Worm (Caenorhabditis elegans) whole organism, L1 larva: Measurements from ENCODE around the gene nas-20.

Experiments
- C04F5.9 ChIP-seq: sonication (generic microtip); optimal IDR thresholded peaks from 2 replicates; lab custom pipeline; 2016; ENCODE audit warnings: missing genetic modification characterization, missing compliant biosample characterization
- F16B12.6 ChIP-seq: fragments of 150-350 bp; optimal IDR thresholded peaks from 2 replicates; lab custom pipeline; 2014; ENCODE audit warnings: missing biosample characterization, missing genetic modification characterization
- alr-1 ChIP-seq: fragments of 200-800 bp; sonication (Bioruptor generic); optimal IDR thresholded peaks from 2 replicates; lab custom pipeline; 2018; ENCODE audit warnings: borderline replicate concordance, mild to moderate bottlenecking, missing genetic modification characterization, missing compliant biosample characterization
- aly-2 ChIP-seq: fragments of 150-350 bp; optimal IDR thresholded peaks from 2 replicates; lab custom pipeline; 2014; ENCODE audit warnings: missing biosample characterization, missing genetic modification characterization
- ama-1 ChIP-seq: fragments of 150-350 bp; optimal IDR thresholded peaks from 2 replicates; lab custom pipeline; 2014
- ceh-82 ChIP-seq, 3 experiments: fragments of 150-350 bp in 1 of 3; sonication (generic microtip) in 2 of 3; optimal IDR thresholded peaks; 2 replicates each; lab custom pipeline; 2014 to 2017; ENCODE audit warnings: missing biosample characterization in 3 of 3, missing genetic modification characterization in 3 of 3
- ceh-90 ChIP-seq: sonication (generic microtip); optimal IDR thresholded peaks from 2 replicates; lab custom pipeline; 2016; ENCODE audit warnings: missing genetic modification characterization, missing compliant biosample characterization
- dsc-1 ChIP-seq: sonication (generic microtip); optimal IDR thresholded peaks from 2 replicates; lab custom pipeline; 2016; ENCODE audit warnings: mild to moderate bottlenecking, missing genetic modification characterization, missing compliant biosample characterization
- efl-1 ChIP-seq, 4 experiments: fragments of 150-350 bp; optimal IDR thresholded peaks in 3 of 4; peaks in 1 of 4; 1 replicate in 1 of 4; 2 replicates in 3 of 4; lab custom pipeline; 2014; ENCODE audit warnings: missing biosample characterization in 2 of 4, missing genetic modification characterization in 2 of 4, missing genetic modification reagents in 2 of 4
- efl-3 ChIP-seq: fragments of 200-800 bp; sonication (Bioruptor generic); optimal IDR thresholded peaks from 2 replicates; lab custom pipeline; 2018; ENCODE audit warnings: mild to moderate bottlenecking, missing genetic modification characterization, missing compliant biosample characterization
- egl-13 ChIP-seq: sonication (generic microtip); optimal IDR thresholded peaks from 2 replicates; lab custom pipeline; 2016; ENCODE audit warnings: missing genotype, missing genetic modification reagents, missing genetic modification characterization, missing compliant biosample characterization
- egl-27 ChIP-seq, 2 experiments: fragments of 150-350 bp in 1 of 2; sonication (generic microtip); optimal IDR thresholded peaks; 3 replicates each; lab custom pipeline; 2017 to 2018; ENCODE audit warnings: missing biosample characterization in 2 of 2, missing genetic modification characterization in 2 of 2, missing genetic modification reagents in 2 of 2
- ets-5 ChIP-seq: fragments of 200-800 bp; sonication (Bioruptor generic); IDR thresholded peaks from 2 replicates; pipeline ENCODE4 v1.3.6; 2022; ENCODE audit warnings: missing genetic modification characterization, missing compliant biosample characterization
- fkh-8 ChIP-seq: sonication (generic microtip); optimal IDR thresholded peaks from 2 replicates; lab custom pipeline; 2016; ENCODE audit warnings: mild to moderate bottlenecking, missing genetic modification characterization, missing compliant biosample characterization
- grh-1 ChIP-seq: fragments of 200-800 bp; sonication (Bioruptor generic); IDR thresholded peaks from 2 replicates; pipeline ENCODE4 v1.3.6; 2022; ENCODE audit warnings: missing genetic modification reagents, missing genetic modification characterization, missing compliant biosample characterization
- hlh-17 ChIP-seq: fragments of 200-800 bp; sonication (Bioruptor generic); optimal IDR thresholded peaks from 2 replicates; lab custom pipeline; 2018; ENCODE audit warnings: missing genetic modification characterization, mild to moderate bottlenecking, missing compliant biosample characterization, moderate library complexity, borderline replicate concordance
- irx-1 ChIP-seq: sonication (generic microtip); optimal IDR thresholded peaks from 2 replicates; lab custom pipeline; 2016; ENCODE audit warnings: missing genetic modification characterization, missing compliant biosample characterization
- jun-1 ChIP-seq: fragments of 150-350 bp; optimal IDR thresholded peaks from 2 replicates; lab custom pipeline; 2014; ENCODE audit warnings: missing biosample characterization, missing genetic modification reagents, missing genetic modification characterization
- lin-14 ChIP-seq: fragments of 200-800 bp; sonication (Bioruptor generic); optimal IDR thresholded peaks from 2 replicates; lab custom pipeline; 2018; ENCODE audit warnings: mild to moderate bottlenecking, missing genetic modification characterization, moderate library complexity, missing compliant biosample characterization
- mdl-1 ChIP-seq, 2 experiments: fragments of 150-350 bp; optimal IDR thresholded peaks; 2 replicates each; lab custom pipeline; 2014 to 2017; ENCODE audit warnings: missing biosample characterization in 2 of 2, missing genetic modification characterization in 2 of 2, inconsistent platforms in 1 of 2
- nhr-237 ChIP-seq: fragments of 150-350 bp; optimal IDR thresholded peaks from 2 replicates; lab custom pipeline; 2014; ENCODE audit warnings: missing biosample characterization, missing genetic modification characterization
- nhr-47 ChIP-seq: sonication (generic microtip); optimal IDR thresholded peaks from 2 replicates; lab custom pipeline; 2016; ENCODE audit warnings: mild to moderate bottlenecking, missing genetic modification characterization, moderate library complexity, missing compliant biosample characterization
- nhr-71 ChIP-seq: sonication (generic microtip); optimal IDR thresholded peaks from 2 replicates; lab custom pipeline; 2016; ENCODE audit warnings: mild to moderate bottlenecking, missing genetic modification characterization, moderate library complexity, missing compliant biosample characterization
- nhr-90 ChIP-seq: sonication (generic microtip); optimal IDR thresholded peaks from 2 replicates; lab custom pipeline; 2016; ENCODE audit warnings: mild to moderate bottlenecking, missing genetic modification characterization, missing compliant biosample characterization; ENCODE audit not compliant: poor library complexity
- pax-3 ChIP-seq: fragments of 200-800 bp; sonication (Bioruptor generic); optimal IDR thresholded peaks from 2 replicates; lab custom pipeline; 2018; ENCODE audit warnings: mild to moderate bottlenecking, missing genetic modification characterization, moderate library complexity, missing compliant biosample characterization
- pqm-1 ChIP-seq: sonication (generic microtip); optimal IDR thresholded peaks from 3 replicates; lab custom pipeline; 2017; ENCODE audit warnings: missing biosample characterization, missing genetic modification characterization
- rnt-1 ChIP-seq: sonication (generic microtip); optimal IDR thresholded peaks from 2 replicates; lab custom pipeline; 2016; ENCODE audit warnings: mild to moderate bottlenecking, missing genetic modification characterization, moderate library complexity, missing compliant biosample characterization
- skn-1 ChIP-seq: fragments of 150-350 bp; optimal IDR thresholded peaks from 2 replicates; lab custom pipeline; 2014; ENCODE audit warnings: missing biosample characterization, missing genetic modification characterization
- sup-37 ChIP-seq: fragments of 200-800 bp; sonication (Bioruptor generic); optimal IDR thresholded peaks from 2 replicates; lab custom pipeline; 2018; ENCODE audit warnings: mild to moderate bottlenecking, missing genetic modification characterization, missing compliant biosample characterization
- tbx-2 ChIP-seq: sonication (generic microtip); optimal IDR thresholded peaks from 2 replicates; lab custom pipeline; 2016; ENCODE audit warnings: missing genetic modification characterization, missing compliant biosample characterization
- xbp-1 ChIP-seq: sonication (generic microtip); optimal IDR thresholded peaks from 2 replicates; lab custom pipeline; 2016; ENCODE audit warnings: missing genetic modification characterization, missing compliant biosample characterization
- zip-4 ChIP-seq: fragments of 200-800 bp; sonication (Bioruptor generic); optimal IDR thresholded peaks from 2 replicates; lab custom pipeline; 2018; ENCODE audit warnings: mild to moderate bottlenecking, missing genetic modification characterization, moderate library complexity, missing compliant biosample characterization
- ztf-11 ChIP-seq, 2 experiments: sonication (generic microtip); optimal IDR thresholded peaks; 2 replicates each; lab custom pipeline; 2016 to 2017; ENCODE audit warnings: missing genetic modification characterization in 2 of 2, missing biosample characterization in 1 of 2, missing compliant biosample characterization in 1 of 2
- ztf-4 ChIP-seq: fragments of 150-350 bp; optimal IDR thresholded peaks from 2 replicates; lab custom pipeline; 2014; ENCODE audit warnings: missing biosample characterization, missing genetic modification characterization

The nas-20 gene

ce11 chrV:11459255-11459654 lies 12.9 kb downstream of the nas-20 start, which contains the start of gene T11F9.1:
Gene T11F9.1 (plus strand): TSS chrV:11459555.
- TF ChIP-seq alr-1 (tag; lab: Kevin White, UChicago): no peak
- TF ChIP-seq lin-14 (GFP tag; lab: Kevin White, UChicago): peak; percentile 51

ce11 chrV:11454917-11455316 lies 17.2 kb downstream of the nas-20 start:
- no peak for TF ChIP-seq ztf-11 (tag; optimal IDR thresholded peaks at IDR 0.05; lab: Kevin White, UChicago)
- TF ChIP-seq egl-13 (tag; lab: Kevin White, UChicago): no peak
- TF ChIP-seq lin-14 (GFP tag; lab: Kevin White, UChicago): peak; percentile 44
- no peak for TF ChIP-seq dsc-1

- TF ChIP-seq alr-1 (tag; lab: Kevin White, UChicago) (no peak), sup-37 (GFP tag; lab: Kevin White, UChicago) (no peak), rnt-1 (tag; lab: Kevin White, UChicago) (no peak), ceh-90 (tag; lab: Kevin White, UChicago) (no peak), C04F5.9 (tag; lab: Kevin White, UChicago) (no peak), irx-1 (tag; lab: Kevin White, UChicago) (no peak), nhr-90 (tag; lab: Kevin White, UChicago) (no peak), xbp-1 (no peak), efl-1 (optimal IDR thresholded peaks at IDR 0.05; lab: Kevin White, UChicago) (no peak), efl-1 (GFP tag; optimal IDR thresholded peaks at IDR 0.05 in 1 of 2; lab: Kevin White, UChicago) (no peak), jun-1 (tag; lab: Kevin White, UChicago) (no peak), ets-5 (GFP tag; lab: Robert Waterston, UW) (no peak), nhr-71 (tag; lab: Kevin White, UChicago) (no peak), efl-3 (GFP tag; lab: Kevin White, UChicago) (no peak), nhr-47 (no peak), hlh-17 (GFP tag; lab: Kevin White, UChicago) (no peak), pqm-1 (tag; lab: Kevin White, UChicago) (no peak)
- TF ChIP-seq, all 84 proteins: peak for 0
Measured at ce11 chrV:11450257-11450656, 21.9 kb downstream of the nas-20 start, which contains the start of gene col-156. Gene col-156 (minus strand): TSS chrV:11450357.

DNA sequence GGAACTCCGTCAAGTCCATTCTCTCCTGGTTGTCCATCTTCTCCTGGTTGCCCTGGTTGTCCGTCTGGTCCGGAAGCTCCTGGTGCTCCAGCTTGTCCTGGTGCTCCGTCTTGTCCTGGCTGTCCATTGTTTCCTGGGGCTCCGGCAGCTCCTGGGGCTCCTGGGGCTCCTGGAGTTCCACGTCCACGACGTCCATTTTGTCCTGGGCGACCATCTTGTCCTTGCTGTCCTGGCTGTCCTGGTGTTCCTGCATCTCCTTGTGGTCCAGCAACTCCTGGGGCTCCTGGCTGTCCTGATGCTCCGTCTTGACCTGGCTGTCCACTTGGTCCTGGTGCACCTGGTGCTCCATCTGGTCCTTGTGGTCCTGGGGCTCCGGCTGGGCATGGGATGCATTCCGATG lies 22.7 kb downstream of the nas-20 start:
- TF ChIP-seq nhr-90 (tag; lab: Kevin White, UChicago) (no peak), zip-4 (GFP tag; lab: Kevin White, UChicago) (no peak), nhr-237 (no peak), tbx-2 (no peak), jun-1 (tag; lab: Kevin White, UChicago) (no peak), efl-3 (GFP tag; lab: Kevin White, UChicago) (no peak), ama-1 (lab: Kevin White, UChicago) (no peak), aly-2 (tag; lab: Kevin White, UChicago) (no peak), grh-1 (GFP tag; lab: Robert Waterston, UW) (no peak), skn-1 (no peak), dsc-1 (no peak), egl-27 (tag; optimal IDR thresholded peaks at IDR 0.05; lab: Kevin White, UChicago) (no peak), pax-3 (tag; lab: Kevin White, UChicago) (no peak), ztf-4 (tag; lab: Kevin White, UChicago) (no peak), ceh-82 (tag; optimal IDR thresholded peaks at IDR 0.05; lab: Kevin White, UChicago) (no peak), F16B12.6 (tag; lab: Kevin White, UChicago) (no peak), mdl-1 (tag; optimal IDR thresholded peaks at IDR 0.05; lab: Kevin White, UChicago) (no peak), fkh-8 (tag; lab: Kevin White, UChicago) (no peak)
